Worm (Caenorhabditis elegans) whole organism, L3 larva: ENCODE results near the gene F17A9.4.

ENCODE experiments used
- R02D3.7 ChIP-seq: fragments of 150-350 bp; optimal IDR thresholded peaks from 2 replicates; lab custom pipeline; 2014; ENCODE audit warnings: missing biosample characterization, missing genetic modification characterization
- aly-2 ChIP-seq: fragments of 150-350 bp; optimal IDR thresholded peaks from 2 replicates; lab custom pipeline; 2014; ENCODE audit warnings: missing biosample characterization, missing genetic modification characterization
- ama-1 ChIP-seq: fragments of 150-350 bp; optimal IDR thresholded peaks from 2 replicates; lab custom pipeline; 2018
- ceh-16 ChIP-seq: sonication (generic microtip); optimal IDR thresholded peaks from 2 replicates; lab custom pipeline; 2017; ENCODE audit warnings: missing biosample characterization, missing genetic modification characterization
- ceh-28 ChIP-seq: fragments of 150-350 bp; optimal IDR thresholded peaks from 2 replicates; lab custom pipeline; 2014; ENCODE audit warnings: missing biosample characterization, missing genetic modification reagents, missing genetic modification characterization
- ceh-9 ChIP-seq: sonication (generic microtip); optimal IDR thresholded peaks from 2 replicates; lab custom pipeline; 2018; ENCODE audit warnings: missing biosample characterization, missing genetic modification characterization
- egl-27 ChIP-seq: sonication (generic microtip); optimal IDR thresholded peaks from 4 replicates; lab custom pipeline; 2017; ENCODE audit warnings: missing biosample characterization, missing genetic modification reagents, missing genetic modification characterization
- egl-5 ChIP-seq: fragments of 150-350 bp; optimal IDR thresholded peaks from 2 replicates; lab custom pipeline; 2017; ENCODE audit warnings: missing biosample characterization, missing genetic modification reagents, missing genetic modification characterization, inconsistent platforms
- elt-1 ChIP-seq: fragments of 150-350 bp; optimal IDR thresholded peaks from 2 replicates; lab custom pipeline; 2014; ENCODE audit warnings: missing biosample characterization, missing genetic modification characterization
- elt-2 ChIP-seq: sonication (generic microtip); optimal IDR thresholded peaks from 2 replicates; lab custom pipeline; 2016; ENCODE audit warnings: missing genetic modification reagents, mild to moderate bottlenecking, missing genetic modification characterization, missing compliant biosample characterization
- elt-3 ChIP-seq, 3 experiments: fragments of 150-350 bp in 1 of 3; sonication (generic microtip) in 2 of 3; optimal IDR thresholded peaks; 2 replicates in 2 of 3; 4 replicates in 1 of 3; lab custom pipeline; 2014 to 2017; ENCODE audit warnings: missing biosample characterization in 3 of 3, missing genetic modification characterization in 3 of 3
- eor-1 ChIP-seq, 2 experiments: fragments of 150-350 bp; optimal IDR thresholded peaks; 2 replicates each; lab custom pipeline; 2014 to 2018; ENCODE audit warnings: missing biosample characterization in 2 of 2, missing genetic modification characterization in 2 of 2
- fkh-10 ChIP-seq: sonication (generic microtip); optimal IDR thresholded peaks from 2 replicates; lab custom pipeline; 2017; ENCODE audit warnings: missing biosample characterization, missing genetic modification reagents, missing genetic modification characterization
- fos-1 ChIP-seq: fragments of 150-350 bp; optimal IDR thresholded peaks from 2 replicates; lab custom pipeline; 2014; ENCODE audit warnings: missing biosample characterization, missing genetic modification characterization
- hmg-11 ChIP-seq: sonication (generic microtip); optimal IDR thresholded peaks from 2 replicates; lab custom pipeline; 2016; ENCODE audit warnings: missing genetic modification characterization, missing compliant biosample characterization
- lin-15B ChIP-seq: fragments of 150-350 bp; optimal IDR thresholded peaks from 2 replicates; lab custom pipeline; 2014; ENCODE audit warnings: missing biosample characterization, missing genetic modification characterization
- lin-39 ChIP-seq: fragments of 150-350 bp; optimal IDR thresholded peaks from 2 replicates; lab custom pipeline; 2018; ENCODE audit warnings: missing biosample characterization, missing genetic modification reagents, missing genetic modification characterization
- lsy-12 ChIP-seq: sonication (generic microtip); optimal IDR thresholded peaks from 2 replicates; lab custom pipeline; 2016; ENCODE audit warnings: mild to moderate bottlenecking, missing genetic modification characterization, missing compliant biosample characterization
- mdl-1 ChIP-seq: fragments of 150-350 bp; optimal IDR thresholded peaks from 2 replicates; lab custom pipeline; 2014; ENCODE audit warnings: missing biosample characterization, missing genetic modification characterization
- mml-1 ChIP-seq: fragments of 150-350 bp; sonication (generic microtip); optimal IDR thresholded peaks from 3 replicates; lab custom pipeline; 2014; ENCODE audit warnings: missing biosample characterization, missing genetic modification characterization
- nfya-1 ChIP-seq: sonication (generic microtip); optimal IDR thresholded peaks from 2 replicates; lab custom pipeline; 2017; ENCODE audit warnings: missing genetic modification characterization, mild to moderate bottlenecking, missing compliant biosample characterization, antibody characterized with exemption, moderate library complexity; ENCODE audit not compliant: insufficient read depth
- nhr-11 ChIP-seq: fragments of 150-350 bp; optimal IDR thresholded peaks from 2 replicates; lab custom pipeline; 2014; ENCODE audit warnings: missing biosample characterization, missing genetic modification characterization
- nhr-23 ChIP-seq: fragments of 150-350 bp; optimal IDR thresholded peaks from 2 replicates; lab custom pipeline; 2014; ENCODE audit warnings: missing biosample characterization, missing genetic modification reagents, missing genetic modification characterization
- nhr-237 ChIP-seq: fragments of 150-350 bp; optimal IDR thresholded peaks from 2 replicates; lab custom pipeline; 2014; ENCODE audit warnings: missing biosample characterization, missing genetic modification characterization
- nhr-25 ChIP-seq: sonication (generic microtip); optimal IDR thresholded peaks from 2 replicates; lab custom pipeline; 2017; ENCODE audit warnings: missing biosample characterization, missing genetic modification characterization
- nhr-28 ChIP-seq: fragments of 150-350 bp; optimal IDR thresholded peaks from 2 replicates; lab custom pipeline; 2014; ENCODE audit warnings: missing biosample characterization, missing genetic modification characterization
- nhr-43 ChIP-seq: sonication (generic microtip); optimal IDR thresholded peaks from 2 replicates; lab custom pipeline; 2016; ENCODE audit warnings: mild to moderate bottlenecking, missing genetic modification characterization, missing compliant biosample characterization; ENCODE audit not compliant: poor library complexity, severe bottlenecking
- nhr-67 ChIP-seq: fragments of 150-350 bp; optimal IDR thresholded peaks from 2 replicates; lab custom pipeline; 2014; ENCODE audit warnings: missing biosample characterization, missing genetic modification characterization
- nhr-76 ChIP-seq: fragments of 150-350 bp; sonication (generic microtip); optimal IDR thresholded peaks from 5 replicates; lab custom pipeline; 2014; ENCODE audit warnings: missing biosample characterization, missing genetic modification characterization
- nhr-77 ChIP-seq: fragments of 150-350 bp; optimal IDR thresholded peaks from 2 replicates; lab custom pipeline; 2014; ENCODE audit warnings: missing biosample characterization, missing genetic modification characterization
- pha-4 ChIP-seq: fragments of 150-350 bp; optimal IDR thresholded peaks from 2 replicates; lab custom pipeline; 2014; ENCODE audit warnings: missing biosample characterization, missing genetic modification reagents, missing genetic modification characterization
- pqm-1 ChIP-seq: fragments of 150-350 bp; optimal IDR thresholded peaks from 2 replicates; lab custom pipeline; 2017; ENCODE audit warnings: missing biosample characterization, missing genetic modification characterization, inconsistent platforms
- sea-2 ChIP-seq: fragments of 150-350 bp; sonication (generic microtip); optimal IDR thresholded peaks from 4 replicates; lab custom pipeline; 2014; ENCODE audit warnings: missing biosample characterization, missing genetic modification reagents, missing genetic modification characterization
- snpc-4 ChIP-seq: fragments of 150-350 bp; optimal IDR thresholded peaks from 2 replicates; lab custom pipeline; 2014; ENCODE audit warnings: missing biosample characterization, missing genetic modification characterization
- tbx-2 ChIP-seq: sonication (generic microtip); optimal IDR thresholded peaks from 2 replicates; lab custom pipeline; 2016; ENCODE audit warnings: mild to moderate bottlenecking, missing genetic modification characterization, missing compliant biosample characterization
- unc-62 ChIP-seq: fragments of 150-350 bp; sonication (generic microtip); optimal IDR thresholded peaks from 4 replicates; lab custom pipeline; 2014; ENCODE audit warnings: missing biosample characterization, missing genetic modification reagents, missing genetic modification characterization
- ztf-11 ChIP-seq: fragments of 150-350 bp; optimal IDR thresholded peaks from 2 replicates; lab custom pipeline; 2014; ENCODE audit warnings: missing biosample characterization, missing genetic modification characterization
- ztf-4 ChIP-seq: fragments of 150-350 bp; optimal IDR thresholded peaks from 2 replicates; lab custom pipeline; 2014; ENCODE audit warnings: missing biosample characterization, missing genetic modification characterization

The F17A9.4 gene

ce11 chrV:6100492-6101004 is 9.9 kb downstream of the F17A9.4 start, which contains the start of gene crt-1 (continued):
- TF ChIP-seq hmg-11 (tag; lab: Kevin White, UChicago) = peak; percentile 80

DNA sequence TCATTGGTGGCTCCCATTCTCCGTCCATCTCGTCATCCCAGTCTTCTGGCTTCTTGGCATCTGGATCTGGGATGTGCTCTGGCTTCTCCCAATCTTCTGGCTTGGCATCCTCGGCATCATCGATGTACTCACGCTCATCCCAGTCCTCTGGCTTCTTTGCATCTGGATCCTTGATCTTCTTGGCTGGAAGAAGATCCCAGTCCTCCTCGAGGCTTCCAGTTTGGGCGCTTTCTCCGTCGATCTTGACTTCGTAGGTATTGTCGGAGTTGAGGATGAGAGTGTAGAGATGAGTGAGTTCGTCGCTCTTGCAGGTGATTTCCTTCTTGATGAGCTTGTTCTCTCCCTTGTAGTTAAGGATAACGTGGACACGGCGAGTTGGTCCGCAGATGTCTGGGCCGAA is 10.8 kb downstream of the F17A9.4 start:
- TF ChIP-seq aly-2 (tag; lab: Kevin White, UChicago) (no peak), ama-1 (lab: Kevin White, UChicago) (peak; percentile 58)

DNA sequence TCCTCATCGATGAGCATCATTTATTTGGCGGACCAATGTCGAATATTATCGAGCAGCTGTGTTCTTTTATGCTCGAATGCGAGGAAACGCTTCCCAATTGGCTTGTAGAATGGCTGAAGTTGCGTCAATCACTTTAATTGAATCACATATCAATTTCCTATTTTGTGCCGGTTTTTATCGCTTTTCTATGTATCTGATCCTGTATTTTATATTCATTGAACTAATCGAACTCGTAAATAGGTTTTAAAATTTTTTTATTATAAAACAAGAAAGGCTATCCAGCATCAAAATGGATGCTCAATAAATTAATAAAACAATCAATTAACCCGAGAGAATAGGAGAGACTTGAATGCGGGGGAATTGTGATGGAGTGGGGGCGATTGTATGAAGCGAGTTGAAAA is 11.7 kb downstream of the F17A9.4 start:
- TF ChIP-seq pqm-1 (tag; lab: Kevin White, UChicago) (no peak), nfya-1 (tag; lab: Kevin White, UChicago) (peak; percentile 22), nhr-23 (tag; lab: Kevin White, UChicago) (peak; percentile 11), nhr-43 (tag; lab: Kevin White, UChicago) (peak; percentile 8), ztf-4 (tag; lab: Kevin White, UChicago) (no peak), R02D3.7 (no peak), ceh-16 (tag; lab: Kevin White, UChicago) (no peak), ama-1 (lab: Kevin White, UChicago) (peak; percentile 96), elt-3 (tag; optimal IDR thresholded peaks at IDR 0.05; lab: Kevin White, UChicago) (no peak), nhr-77 (peak; percentile 44), pha-4 (tag; lab: Kevin White, UChicago) (peak; percentile 21), nhr-237 (tag; lab: Kevin White, UChicago) (no peak), lsy-12 (peak; percentile 52), fos-1 (tag; lab: Kevin White, UChicago) (peak; percentile 24), elt-2 (tag; lab: Kevin White, UChicago) (peak; percentile 40), nhr-67 (no peak), ceh-28 (tag; lab: Kevin White, UChicago) (peak; percentile 11), eor-1 (tag; optimal IDR thresholded peaks at IDR 0.05; lab: Kevin White, UChicago) (no peak)

DNA sequence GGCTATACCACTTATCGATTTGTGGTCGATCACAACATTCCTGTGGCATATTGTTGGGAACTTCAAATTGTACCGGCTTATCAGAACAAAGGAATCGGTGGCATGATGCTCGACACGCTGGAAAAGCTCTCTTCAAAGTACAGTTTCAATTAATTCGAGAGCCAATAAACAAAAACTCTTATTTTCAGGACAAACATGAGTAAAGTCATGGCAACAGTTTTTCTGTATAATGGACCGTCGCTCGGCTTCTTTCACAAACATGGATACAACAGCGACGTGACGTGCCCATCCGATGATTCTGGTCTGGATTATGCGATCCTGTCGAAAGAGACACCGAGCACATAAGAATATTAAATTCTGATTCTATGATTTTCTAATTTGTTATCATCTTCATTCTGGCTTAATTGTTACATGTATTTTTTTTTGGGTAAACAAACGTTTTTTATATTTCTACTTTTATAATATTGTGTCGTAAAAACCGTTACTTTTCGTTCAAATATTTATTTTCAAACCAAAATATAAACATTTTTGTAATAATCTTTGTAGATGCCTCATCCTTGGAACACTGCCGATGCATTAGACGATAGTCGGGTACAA is 13.8 kb downstream of the F17A9.4 start, which contains the start of gene smut-1:
Gene smut-1 (plus strand): TSS at position 547 of the 597 bp plus-strand sequence.
- no peak for TF ChIP-seq sea-2
- TF ChIP-seq lin-15B = no peak
- no peak for TF ChIP-seq nhr-11 (tag; lab: Kevin White, UChicago)
- no peak for TF ChIP-seq ama-1 (lab: Kevin White, UChicago)

DNA sequence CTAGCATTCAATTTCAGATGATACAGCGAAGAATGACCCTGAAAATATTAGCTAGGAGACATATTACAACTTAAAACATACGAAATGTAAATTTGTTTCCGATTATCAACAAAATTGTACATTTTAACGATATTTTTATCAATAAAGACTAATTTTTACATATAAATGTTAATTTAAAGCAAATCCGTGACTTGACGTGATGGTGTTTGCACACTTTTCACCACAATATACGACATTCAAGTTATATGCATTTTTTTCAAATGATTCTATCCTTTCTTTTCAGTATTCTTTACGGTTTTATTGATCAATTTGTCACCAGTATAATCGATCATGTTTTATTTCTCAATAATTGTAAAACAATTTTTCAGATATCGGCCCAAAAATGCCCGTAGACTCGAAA is 14.6 kb downstream of the F17A9.4 start, which contains the start of gene Y38A10A.7:
Gene Y38A10A.7 (plus strand): TSS at position 369 of the 400 bp plus-strand sequence.
- TF ChIP-seq nhr-43 (tag; lab: Kevin White, UChicago) (no peak), mml-1 (tag; lab: Kevin White, UChicago) (no peak), elt-3 (tag; optimal IDR thresholded peaks at IDR 0.05; lab: Kevin White, UChicago) (no peak), fkh-10 (no peak), unc-62 (GFP tag; lab: Kevin White, UChicago) (no peak), pha-4 (tag; lab: Kevin White, UChicago) (peak; percentile 46), nhr-76 (no peak), ceh-9 (tag; lab: Kevin White, UChicago) (no peak), nhr-11 (tag; lab: Kevin White, UChicago) (no peak), egl-5 (tag; lab: Kevin White, UChicago) (no peak), nhr-237 (tag; lab: Kevin White, UChicago) (no peak), hmg-11 (tag; lab: Kevin White, UChicago) (peak; percentile 58), nhr-25 (no peak), eor-1 (tag; optimal IDR thresholded peaks at IDR 0.05; lab: Kevin White, UChicago) (no peak), lin-15B (no peak), nhr-28 (no peak), mdl-1 (tag; lab: Kevin White, UChicago) (no peak), ceh-28 (tag; lab: Kevin White, UChicago) (no peak), pqm-1 (tag; lab: Kevin White, UChicago) (no peak), egl-27 (tag; lab: Kevin White, UChicago) (no peak), nfya-1 (tag; lab: Kevin White, UChicago) (peak; percentile 31), lin-39 (tag; lab: Kevin White, UChicago) (no peak), snpc-4 (no peak), elt-2 (tag; lab: Kevin White, UChicago) (peak; percentile 8), tbx-2 (tag; lab: Kevin White, UChicago) (no peak), ztf-4 (tag; lab: Kevin White, UChicago) (no peak), ama-1 (lab: Kevin White, UChicago) (no peak), elt-1 (tag; lab: Kevin White, UChicago) (no peak), nhr-23 (tag; lab: Kevin White, UChicago) (peak; percentile 3), ztf-11 (no peak), R02D3.7 (no peak)
